Worm (Caenorhabditis elegans) whole organism, young adult: ENCODE measurements around the gene ucr-2.2.

ENCODE experiments used
- ama-1 ChIP-seq, 3 experiments: fragments of 150-350 bp in 1 of 3; sonication (generic microtip) in 2 of 3; optimal IDR thresholded peaks; 2 replicates each; lab custom pipeline; 2014 to 2018; ENCODE audit warnings: missing biosample characterization in 2 of 3, missing genetic modification characterization in 2 of 3, missing genetic modification reagents in 2 of 3
- attf-3 ChIP-seq: fragments of 200-800 bp; sonication (Bioruptor generic); conservative IDR thresholded peaks from 2 replicates; pipeline ENCODE4 v1.3.6; 2022; ENCODE audit warnings: missing genetic modification reagents, missing genetic modification characterization, missing compliant biosample characterization
- fkh-3 ChIP-seq: sonication (generic microtip); optimal IDR thresholded peaks from 2 replicates; lab custom pipeline; 2016; ENCODE audit warnings: mild to moderate bottlenecking, missing genetic modification characterization, missing compliant biosample characterization
- pbrm-1 ChIP-seq: fragments of 200-800 bp; sonication (Bioruptor generic); IDR thresholded peaks from 2 replicates; pipeline ENCODE4 v1.3.6; 2022; ENCODE audit warnings: missing genetic modification reagents, missing genetic modification characterization, missing compliant biosample characterization
- snpc-3.4 ChIP-seq: sonication (generic microtip); optimal IDR thresholded peaks from 2 replicates; lab custom pipeline; 2017; ENCODE audit warnings: missing genetic modification characterization, mild to moderate bottlenecking, missing compliant biosample characterization, antibody characterized with exemption, moderate library complexity, missing genotype, missing genetic modification reagents
- unc-130 ChIP-seq: sonication (generic microtip); optimal IDR thresholded peaks from 2 replicates; lab custom pipeline; 2016; ENCODE audit warnings: missing genetic modification reagents, missing genetic modification characterization, missing compliant biosample characterization
- xnd-1 ChIP-seq: sonication (generic microtip); optimal IDR thresholded peaks from 2 replicates; lab custom pipeline; 2016; ENCODE audit warnings: missing genotype, missing genetic modification reagents, missing genetic modification characterization, missing compliant biosample characterization

DNA sequence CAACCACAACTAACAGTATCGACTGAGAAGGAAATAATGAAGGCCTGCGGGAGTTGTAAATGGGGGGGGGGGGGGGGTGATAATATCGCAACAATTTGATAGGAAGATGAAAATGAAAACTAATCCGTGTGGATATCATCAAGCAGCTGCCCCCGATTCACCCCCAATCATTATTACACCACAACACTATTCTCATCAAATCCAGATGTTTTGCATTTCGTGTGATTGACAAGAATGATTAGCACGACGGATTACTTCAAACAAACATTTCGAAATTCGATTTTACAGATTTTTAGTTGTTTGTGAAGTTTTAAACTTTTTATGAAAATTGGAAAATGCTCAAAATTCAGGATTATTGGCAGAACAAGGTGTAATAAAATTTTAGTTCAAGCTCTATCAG lies 50.4 kb downstream of the ucr-2.2 start:
- no peak for TF ChIP-seq ama-1 (optimal IDR thresholded peaks at IDR 0.05; lab: Kevin White, UChicago)
- TF ChIP-seq ama-1 (GFP tag; optimal IDR thresholded peaks at IDR 0.05; lab: Kevin White, UChicago): no peak
- no peak for TF ChIP-seq unc-130 (GFP tag; lab: Kevin White, UChicago)
- no peak for TF ChIP-seq xnd-1
- TF ChIP-seq fkh-3 (tag; lab: Kevin White, UChicago): no peak
- TF ChIP-seq attf-3 (GFP tag; lab: Robert Waterston, UW): no peak
- no peak for TF ChIP-seq pbrm-1 (GFP tag; lab: Robert Waterston, UW)
- TF ChIP-seq snpc-3.4 (tag; lab: Kevin White, UChicago): no peak
